Worm (Caenorhabditis elegans) whole organism, late embryonic: ENCODE results near the gene ceeh-2.

Source experiments
- F13H6.1 ChIP-seq: sonication (generic microtip); optimal IDR thresholded peaks from 2 replicates; lab custom pipeline; 2016; ENCODE audit warnings: missing genetic modification characterization, missing compliant biosample characterization
- K02D7.2 ChIP-seq: sonication (generic microtip); optimal IDR thresholded peaks from 2 replicates; lab custom pipeline; 2017; ENCODE audit warnings: mild to moderate bottlenecking, missing genetic modification characterization, missing compliant biosample characterization
- ahr-1 ChIP-seq: sonication (generic microtip); optimal IDR thresholded peaks from 2 replicates; lab custom pipeline; 2016; ENCODE audit warnings: missing genetic modification characterization, missing compliant biosample characterization
- ceh-14 ChIP-seq: sonication (generic microtip); optimal IDR thresholded peaks from 2 replicates; lab custom pipeline; 2016; ENCODE audit warnings: missing genotype, missing genetic modification characterization, missing compliant biosample characterization
- ceh-18 ChIP-seq: sonication (generic microtip); optimal IDR thresholded peaks from 2 replicates; lab custom pipeline; 2016; ENCODE audit warnings: missing genetic modification characterization, missing compliant biosample characterization
- ceh-2 ChIP-seq: sonication (generic microtip); optimal IDR thresholded peaks from 2 replicates; lab custom pipeline; 2016; ENCODE audit warnings: missing genotype, missing genetic modification characterization, missing compliant biosample characterization
- ceh-22 ChIP-seq: sonication (generic microtip); optimal IDR thresholded peaks from 2 replicates; lab custom pipeline; 2017; ENCODE audit warnings: missing biosample characterization, missing genetic modification characterization
- ceh-24 ChIP-seq: sonication (generic microtip); optimal IDR thresholded peaks from 2 replicates; lab custom pipeline; 2016; ENCODE audit warnings: mild to moderate bottlenecking, missing genetic modification characterization, missing compliant biosample characterization
- ceh-31 ChIP-seq: sonication (generic microtip); optimal IDR thresholded peaks from 2 replicates; lab custom pipeline; 2016; ENCODE audit warnings: missing genetic modification characterization, missing compliant biosample characterization
- ceh-34 ChIP-seq: sonication (generic microtip); optimal IDR thresholded peaks from 2 replicates; lab custom pipeline; 2016; ENCODE audit warnings: mild to moderate bottlenecking, missing genetic modification characterization, missing compliant biosample characterization
- ceh-48 ChIP-seq: sonication (generic microtip); optimal IDR thresholded peaks from 2 replicates; lab custom pipeline; 2016; ENCODE audit warnings: missing genetic modification characterization, inconsistent platforms, missing compliant biosample characterization
- che-1 ChIP-seq: sonication (generic microtip); optimal IDR thresholded peaks from 2 replicates; lab custom pipeline; 2016; ENCODE audit warnings: mild to moderate bottlenecking, missing genetic modification characterization, missing compliant biosample characterization
- elt-2 ChIP-seq: sonication (generic microtip); optimal IDR thresholded peaks from 2 replicates; lab custom pipeline; 2016; ENCODE audit warnings: missing genetic modification reagents, missing genetic modification characterization, missing compliant biosample characterization
- elt-4 ChIP-seq: sonication (generic microtip); optimal IDR thresholded peaks from 2 replicates; lab custom pipeline; 2016; ENCODE audit warnings: missing genetic modification characterization, missing compliant biosample characterization
- fax-1 ChIP-seq: sonication (generic microtip); optimal IDR thresholded peaks from 2 replicates; lab custom pipeline; 2016; ENCODE audit warnings: missing genotype, missing genetic modification characterization, missing compliant biosample characterization
- fkh-10 ChIP-seq: fragments of 150-350 bp; optimal IDR thresholded peaks from 2 replicates; lab custom pipeline; 2014; ENCODE audit warnings: missing biosample characterization, missing genetic modification reagents, missing genetic modification characterization
- gmeb-2 ChIP-seq: sonication (generic microtip); optimal IDR thresholded peaks from 2 replicates; lab custom pipeline; 2016; ENCODE audit warnings: missing genetic modification characterization, inconsistent platforms, missing compliant biosample characterization
- hlh-13 ChIP-seq: fragments of 200-800 bp; sonication (Bioruptor generic); optimal IDR thresholded peaks from 2 replicates; lab custom pipeline; 2018; ENCODE audit warnings: mild to moderate bottlenecking, missing genetic modification characterization, missing compliant biosample characterization
- hlh-30 ChIP-seq: sonication (generic microtip); optimal IDR thresholded peaks from 2 replicates; lab custom pipeline; 2017; ENCODE audit warnings: antibody characterized with exemption, missing genetic modification characterization, missing compliant biosample characterization; ENCODE audit not compliant: insufficient read depth
- hlh-6 ChIP-seq: sonication (generic microtip); optimal IDR thresholded peaks from 2 replicates; lab custom pipeline; 2016; ENCODE audit warnings: missing genotype, missing genetic modification characterization, missing compliant biosample characterization
- hlh-8 ChIP-seq: sonication (generic microtip); optimal IDR thresholded peaks from 2 replicates; lab custom pipeline; 2016; ENCODE audit warnings: missing genotype, missing genetic modification characterization, missing compliant biosample characterization
- lim-6 ChIP-seq: sonication (generic microtip); optimal IDR thresholded peaks from 2 replicates; lab custom pipeline; 2016; ENCODE audit warnings: missing genetic modification characterization, missing compliant biosample characterization
- nfya-1 ChIP-seq: sonication (generic microtip); optimal IDR thresholded peaks from 2 replicates; lab custom pipeline; 2017; ENCODE audit warnings: missing genetic modification characterization, mild to moderate bottlenecking, missing compliant biosample characterization, antibody characterized with exemption, moderate library complexity
- nhr-232 ChIP-seq: sonication (generic microtip); optimal IDR thresholded peaks from 2 replicates; lab custom pipeline; 2016; ENCODE audit warnings: missing genetic modification characterization, missing compliant biosample characterization
- npax-4 ChIP-seq: sonication (generic microtip); optimal IDR thresholded peaks from 2 replicates; lab custom pipeline; 2016; ENCODE audit warnings: missing genetic modification characterization, missing compliant biosample characterization
- odd-2 ChIP-seq: sonication (generic microtip); optimal IDR thresholded peaks from 2 replicates; lab custom pipeline; 2017; ENCODE audit warnings: antibody characterized with exemption, mild to moderate bottlenecking, missing genetic modification characterization, missing compliant biosample characterization
- pat-9 ChIP-seq: fragments of 200-800 bp; sonication (Bioruptor generic); optimal IDR thresholded peaks from 2 replicates; lab custom pipeline; 2018; ENCODE audit warnings: mild to moderate bottlenecking, missing genetic modification characterization, moderate library complexity, missing compliant biosample characterization
- pha-4 ChIP-seq: fragments of 150-350 bp; optimal IDR thresholded peaks from 2 replicates; lab custom pipeline; 2018; ENCODE audit warnings: missing biosample characterization, missing genetic modification reagents, missing genetic modification characterization
- ref-2 ChIP-seq: sonication (generic microtip); optimal IDR thresholded peaks from 2 replicates; lab custom pipeline; 2016; ENCODE audit warnings: missing genetic modification characterization, missing compliant biosample characterization
- sox-2 ChIP-seq: fragments of 200-800 bp; sonication (Bioruptor generic); IDR thresholded peaks from 2 replicates; pipeline ENCODE4 v1.3.6; 2022; ENCODE audit warnings: missing genetic modification reagents, missing genetic modification characterization, missing compliant biosample characterization
- sox-4 ChIP-seq: sonication (generic microtip); optimal IDR thresholded peaks from 2 replicates; lab custom pipeline; 2017; ENCODE audit warnings: mild to moderate bottlenecking, missing genetic modification characterization, inconsistent platforms, missing compliant biosample characterization
- syd-9 ChIP-seq: sonication (generic microtip); optimal IDR thresholded peaks from 2 replicates; lab custom pipeline; 2016; ENCODE audit warnings: mild to moderate bottlenecking, missing genetic modification characterization, moderate library complexity, missing compliant biosample characterization
- tbx-2 ChIP-seq: sonication (generic microtip); optimal IDR thresholded peaks from 2 replicates; lab custom pipeline; 2016; ENCODE audit warnings: missing genetic modification characterization, missing compliant biosample characterization
- tbx-7 ChIP-seq: sonication (generic microtip); optimal IDR thresholded peaks from 2 replicates; lab custom pipeline; 2016; ENCODE audit warnings: missing genotype, missing genetic modification characterization, missing compliant biosample characterization
- unc-3 ChIP-seq, 2 experiments: fragments of 200-800 bp in 1 of 2; sonication (Bioruptor generic) in 1 of 2; sonication (generic microtip) in 1 of 2; conservative IDR thresholded peaks in 1 of 2; optimal IDR thresholded peaks in 1 of 2; 2 replicates each; pipeline versions ENCODE4 v1.3.6 to Lab custom; 2016 to 2022; ENCODE audit warnings: missing compliant biosample characterization in 2 of 2, missing genetic modification characterization in 2 of 2, missing genetic modification reagents in 1 of 2
- unc-42 ChIP-seq: sonication (generic microtip); optimal IDR thresholded peaks from 2 replicates; lab custom pipeline; 2016; ENCODE audit warnings: missing genotype, missing genetic modification characterization, missing compliant biosample characterization
- unc-55 ChIP-seq: sonication (generic microtip); optimal IDR thresholded peaks from 2 replicates; lab custom pipeline; 2017; ENCODE audit warnings: missing biosample characterization, missing genetic modification reagents, missing genetic modification characterization
- zip-5 ChIP-seq: sonication (generic microtip); optimal IDR thresholded peaks from 2 replicates; lab custom pipeline; 2016; ENCODE audit warnings: missing genetic modification characterization, missing compliant biosample characterization
- ztf-16 ChIP-seq: sonication (generic microtip); optimal IDR thresholded peaks from 2 replicates; lab custom pipeline; 2017; ENCODE audit warnings: missing genetic modification characterization, missing compliant biosample characterization

The ceeh-2 gene

ce11 chrV:10371177-10371576 lies 13.5 kb upstream of the ceeh-2 start:
- TF ChIP-seq ztf-16 (tag; lab: Kevin White, UChicago), result no peak

- TF ChIP-seq F13H6.1 (tag; lab: Kevin White, UChicago) (no peak), fax-1 (tag; lab: Kevin White, UChicago) (no peak)
Observed at ce11 chrV:10368256-10368655, 10.6 kb upstream of the ceeh-2 start, which contains the start of gene sri-20. sri-20 (plus strand) TSS chrV:10368556.

- TF ChIP-seq ceh-24 (no peak), che-1 (no peak), pha-4 (tag; lab: Kevin White, UChicago) (no peak), hlh-13 (GFP tag; lab: Kevin White, UChicago) (no peak), gmeb-2 (tag; lab: Kevin White, UChicago) (no peak), npax-4 (tag; lab: Kevin White, UChicago) (no peak), ceh-22 (tag; lab: Kevin White, UChicago) (no peak), tbx-7 (tag; lab: Kevin White, UChicago) (no peak), odd-2 (tag; lab: Kevin White, UChicago) (no peak), syd-9 (tag; lab: Kevin White, UChicago) (no peak), lim-6 (tag; lab: Kevin White, UChicago) (no peak), ceh-48 (tag; lab: Kevin White, UChicago) (no peak), hlh-6 (tag; lab: Kevin White, UChicago) (no peak), ahr-1 (tag; lab: Kevin White, UChicago) (no peak), nhr-232 (no peak)
- TF ChIP-seq, all 69 proteins: peak for 0
Observed at ce11 chrV:10363834-10364233, 6.1 kb upstream of the ceeh-2 start.

ce11 chrV:10361830-10362397 lies 4.2 kb upstream of the ceeh-2 start, which contains the start of gene cash-1:
cash-1 (plus strand) TSS chrV:10362261.
- TF ChIP-seq tbx-2 (tag; lab: Kevin White, UChicago) (peak; percentile 52), ceh-31 (tag; lab: Kevin White, UChicago) (peak; percentile 76), ceh-34 (tag; lab: Kevin White, UChicago) (peak; percentile 10), ceh-2 (peak; percentile 25), sox-2 (GFP tag; lab: Robert Waterston, UW) (no peak), che-1 (no peak), ceh-18 (tag; lab: Kevin White, UChicago) (peak; percentile 23), unc-42 (tag; lab: Kevin White, UChicago) (peak; percentile 94), K02D7.2 (no peak), hlh-8 (tag; lab: Kevin White, UChicago) (no peak), hlh-30 (tag; lab: Kevin White, UChicago) (peak; percentile 66), ceh-48 (tag; lab: Kevin White, UChicago) (no peak), elt-2 (peak; percentile 15), nfya-1 (tag; lab: Kevin White, UChicago) (peak; percentile 39)

ce11 chrV:10360186-10360585 lies 2.5 kb upstream of the ceeh-2 start:
- TF ChIP-seq elt-4 (tag; lab: Kevin White, UChicago), result no peak
- TF ChIP-seq sox-2 (GFP tag; lab: Robert Waterston, UW), result no peak
- TF ChIP-seq lim-6 (tag; lab: Kevin White, UChicago), result no peak
- TF ChIP-seq fkh-10 (GFP tag; lab: Kevin White, UChicago), result no peak
- no peak for TF ChIP-seq unc-55 (GFP tag; lab: Kevin White, UChicago)
- no peak for TF ChIP-seq ceh-14 (tag; lab: Kevin White, UChicago)
- TF ChIP-seq ceh-2, result no peak
- no peak for TF ChIP-seq pha-4 (tag; lab: Kevin White, UChicago)
- no peak for TF ChIP-seq ref-2 (tag; lab: Kevin White, UChicago)
- TF ChIP-seq sox-4 (tag; lab: Kevin White, UChicago), result no peak
- TF ChIP-seq che-1, result no peak
- TF ChIP-seq ceh-22 (tag; lab: Kevin White, UChicago), result no peak
- TF ChIP-seq tbx-2 (tag; lab: Kevin White, UChicago), result no peak
- TF ChIP-seq zip-5 (tag; lab: Kevin White, UChicago), result no peak
- no peak for TF ChIP-seq ceh-24
- no peak for TF ChIP-seq unc-42 (tag; lab: Kevin White, UChicago)
- no peak for TF ChIP-seq syd-9 (tag; lab: Kevin White, UChicago)
- no peak for TF ChIP-seq pat-9 (tag; lab: Kevin White, UChicago)
- TF ChIP-seq F13H6.1 (tag; lab: Kevin White, UChicago), result no peak
- no peak for TF ChIP-seq unc-3 (GFP tag; conservative IDR thresholded peaks at IDR 0.05; lab: Robert Waterston, UW)
- TF ChIP-seq unc-3 (tag; optimal IDR thresholded peaks at IDR 0.05; lab: Kevin White, UChicago), result no peak
